Worm (Caenorhabditis elegans) whole organism, L2 larva: ENCODE measurements around the gene F59A6.3.

Source experiments
- C34F6.9 ChIP-seq: fragments of 150-350 bp; optimal IDR thresholded peaks from 2 replicates; lab custom pipeline; 2014; ENCODE audit warnings: missing biosample characterization, missing genetic modification characterization
- Y55F3AM.14 ChIP-seq: fragments of 200-800 bp; sonication (Bioruptor generic); optimal IDR thresholded peaks from 2 replicates; lab custom pipeline; 2018; ENCODE audit warnings: mild to moderate bottlenecking, missing genetic modification characterization, missing compliant biosample characterization
- ZK546.5 ChIP-seq: sonication (generic microtip); optimal IDR thresholded peaks from 2 replicates; lab custom pipeline; 2017; ENCODE audit warnings: missing biosample characterization, missing genetic modification characterization
- alr-1 ChIP-seq: fragments of 150-350 bp; optimal IDR thresholded peaks from 2 replicates; lab custom pipeline; 2014; ENCODE audit warnings: missing biosample characterization, missing genetic modification characterization
- aly-2 ChIP-seq: fragments of 150-350 bp; optimal IDR thresholded peaks from 2 replicates; lab custom pipeline; 2014; ENCODE audit warnings: missing biosample characterization, missing genetic modification characterization
- ama-1 ChIP-seq: fragments of 150-350 bp; optimal IDR thresholded peaks from 2 replicates; lab custom pipeline; 2018; ENCODE audit warnings: inconsistent platforms
- blmp-1 ChIP-seq: sonication (generic microtip); optimal IDR thresholded peaks from 2 replicates; lab custom pipeline; 2017; ENCODE audit warnings: missing genetic modification characterization, mild to moderate bottlenecking, missing compliant biosample characterization, antibody characterized with exemption, moderate library complexity; ENCODE audit not compliant: insufficient read depth
- ceh-82 ChIP-seq: fragments of 150-350 bp; optimal IDR thresholded peaks from 2 replicates; lab custom pipeline; 2014; ENCODE audit warnings: missing biosample characterization, missing genetic modification characterization
- crh-2 ChIP-seq: sonication (generic microtip); optimal IDR thresholded peaks from 2 replicates; lab custom pipeline; 2017; ENCODE audit warnings: missing biosample characterization, missing genetic modification characterization
- dmd-4 ChIP-seq: sonication (generic microtip); optimal IDR thresholded peaks from 2 replicates; lab custom pipeline; 2017; ENCODE audit warnings: missing biosample characterization, missing genetic modification characterization
- egl-27 ChIP-seq: sonication (generic microtip); optimal IDR thresholded peaks from 3 replicates; lab custom pipeline; 2017; ENCODE audit warnings: missing biosample characterization, missing genetic modification reagents, missing genetic modification characterization
- elt-1 ChIP-seq: fragments of 150-350 bp; optimal IDR thresholded peaks from 2 replicates; lab custom pipeline; 2014; ENCODE audit warnings: missing biosample characterization, missing genetic modification characterization
- elt-3 ChIP-seq: sonication (generic microtip); optimal IDR thresholded peaks from 2 replicates; lab custom pipeline; 2017; ENCODE audit warnings: missing biosample characterization, missing genetic modification characterization
- fos-1 ChIP-seq: fragments of 150-350 bp; optimal IDR thresholded peaks from 2 replicates; lab custom pipeline; 2014; ENCODE audit warnings: missing biosample characterization, missing genetic modification characterization
- gmeb-1 ChIP-seq: fragments of 150-350 bp; optimal IDR thresholded peaks from 2 replicates; lab custom pipeline; 2014; ENCODE audit warnings: missing biosample characterization, missing genetic modification characterization
- lin-11 ChIP-seq: fragments of 150-350 bp; sonication (generic microtip); optimal IDR thresholded peaks from 2 replicates; lab custom pipeline; 2014; ENCODE audit warnings: missing biosample characterization, missing genetic modification characterization, inconsistent platforms, mixed read lengths
- lin-13 ChIP-seq: fragments of 150-350 bp; optimal IDR thresholded peaks from 2 replicates; lab custom pipeline; 2014; ENCODE audit warnings: missing biosample characterization, missing genetic modification reagents, missing genetic modification characterization
- lsy-2 ChIP-seq, 2 experiments: fragments of 150-350 bp in 1 of 2; sonication (generic microtip) in 1 of 2; optimal IDR thresholded peaks; 2 replicates each; lab custom pipeline; 2014 to 2017; ENCODE audit warnings: missing biosample characterization in 2 of 2, missing genetic modification characterization in 2 of 2
- mab-5 ChIP-seq: fragments of 150-350 bp; optimal IDR thresholded peaks from 2 replicates; lab custom pipeline; 2014; ENCODE audit warnings: missing biosample characterization, missing genetic modification characterization
- nhr-10 ChIP-seq: sonication (generic microtip); optimal IDR thresholded peaks from 2 replicates; lab custom pipeline; 2017; ENCODE audit warnings: missing biosample characterization, missing genetic modification characterization
- nhr-12 ChIP-seq: fragments of 150-350 bp; optimal IDR thresholded peaks from 2 replicates; lab custom pipeline; 2014; ENCODE audit warnings: missing biosample characterization, missing genetic modification characterization
- nhr-129 ChIP-seq: fragments of 150-350 bp; optimal IDR thresholded peaks from 2 replicates; lab custom pipeline; 2014; ENCODE audit warnings: missing biosample characterization, missing genetic modification characterization
- nhr-23 ChIP-seq: fragments of 150-350 bp; optimal IDR thresholded peaks from 2 replicates; lab custom pipeline; 2014; ENCODE audit warnings: missing biosample characterization, missing genetic modification reagents, missing genetic modification characterization
- nhr-6 ChIP-seq: fragments of 150-350 bp; optimal IDR thresholded peaks from 2 replicates; lab custom pipeline; 2014; ENCODE audit warnings: missing biosample characterization, missing genetic modification characterization
- nhr-77 ChIP-seq: fragments of 150-350 bp; optimal IDR thresholded peaks from 2 replicates; lab custom pipeline; 2014; ENCODE audit warnings: missing biosample characterization, missing genetic modification characterization
- peb-1 ChIP-seq: fragments of 150-350 bp; optimal IDR thresholded peaks from 2 replicates; lab custom pipeline; 2014; ENCODE audit warnings: missing biosample characterization, missing genetic modification characterization
- sem-4 ChIP-seq: fragments of 150-350 bp; optimal IDR thresholded peaks from 2 replicates; lab custom pipeline; 2014; ENCODE audit warnings: missing biosample characterization, missing genetic modification reagents, missing genetic modification characterization
- skn-1 ChIP-seq: sonication (generic microtip); optimal IDR thresholded peaks from 2 replicates; lab custom pipeline; 2017; ENCODE audit warnings: missing biosample characterization, missing genetic modification characterization
- sma-9 ChIP-seq, 2 experiments: fragments of 150-350 bp in 1 of 2; sonication (generic microtip) in 1 of 2; optimal IDR thresholded peaks; 2 replicates each; lab custom pipeline; 2014 to 2016; ENCODE audit warnings: missing genetic modification characterization in 2 of 2, mild to moderate bottlenecking in 1 of 2, missing biosample characterization in 1 of 2, missing compliant biosample characterization in 1 of 2, missing genetic modification reagents in 1 of 2, moderate library complexity in 1 of 2
- snpc-4 ChIP-seq: fragments of 150-350 bp; optimal IDR thresholded peaks from 2 replicates; lab custom pipeline; 2014; ENCODE audit warnings: missing biosample characterization, missing genetic modification characterization
- unc-39 ChIP-seq: fragments of 150-350 bp; optimal IDR thresholded peaks from 2 replicates; lab custom pipeline; 2014; ENCODE audit warnings: missing biosample characterization, missing genetic modification characterization
- unc-55 ChIP-seq: fragments of 150-350 bp; sonication (generic microtip); optimal IDR thresholded peaks from 3 replicates; lab custom pipeline; 2014; ENCODE audit warnings: missing biosample characterization, missing genetic modification reagents, missing genetic modification characterization
- unc-62 ChIP-seq: fragments of 150-350 bp; optimal IDR thresholded peaks from 2 replicates; lab custom pipeline; 2014; ENCODE audit warnings: missing biosample characterization, missing genetic modification reagents, missing genetic modification characterization
- zag-1 ChIP-seq: fragments of 150-350 bp; optimal IDR thresholded peaks from 2 replicates; lab custom pipeline; 2014; ENCODE audit warnings: missing biosample characterization, missing genetic modification characterization
- ztf-1 ChIP-seq: fragments of 200-800 bp; sonication (Bioruptor generic); conservative IDR thresholded peaks from 2 replicates; pipeline ENCODE4 v1.3.6; 2022; ENCODE audit warnings: missing genetic modification characterization, missing compliant biosample characterization
- ztf-11 ChIP-seq: sonication (generic microtip); optimal IDR thresholded peaks from 2 replicates; lab custom pipeline; 2017; ENCODE audit warnings: missing biosample characterization, missing genetic modification characterization

The F59A6.3 gene

ce11 chrII:5046209-5047200 lies 38.4 kb downstream of the F59A6.3 start:
- TF ChIP-seq skn-1 = no peak
- TF ChIP-seq lin-11 = no peak
- TF ChIP-seq lin-13 (GFP tag; lab: Kevin White, UChicago) = no peak
- TF ChIP-seq elt-1 (tag; lab: Kevin White, UChicago) = no peak
- no peak for TF ChIP-seq dmd-4 (tag; lab: Kevin White, UChicago)
- TF ChIP-seq elt-3 (tag; lab: Kevin White, UChicago) = no peak
- TF ChIP-seq unc-39 = no peak
- peak in 1 of 2 experiments; percentile 2 for TF ChIP-seq lsy-2 (tag; optimal IDR thresholded peaks at IDR 0.05; lab: Kevin White, UChicago)
- peak; percentile 7 for TF ChIP-seq C34F6.9 (tag; lab: Kevin White, UChicago)
- TF ChIP-seq mab-5 (tag; lab: Kevin White, UChicago) = no peak
- TF ChIP-seq nhr-129 (tag; lab: Kevin White, UChicago) = peak; percentile 10
- TF ChIP-seq ztf-1 = no peak
- TF ChIP-seq unc-55 = peak; percentile 46
- no peak for TF ChIP-seq gmeb-1 (tag; lab: Kevin White, UChicago)
- TF ChIP-seq peb-1 (tag; lab: Kevin White, UChicago) = no peak
- TF ChIP-seq nhr-77 (tag; lab: Kevin White, UChicago) = no peak
- no peak for TF ChIP-seq egl-27
- TF ChIP-seq fos-1 (tag; lab: Kevin White, UChicago) = no peak
- no peak for TF ChIP-seq nhr-6 (tag; lab: Kevin White, UChicago)
- TF ChIP-seq nhr-23 (tag; lab: Kevin White, UChicago) = no peak
- no peak for TF ChIP-seq zag-1 (tag; lab: Kevin White, UChicago)
- TF ChIP-seq ama-1 (lab: Kevin White, UChicago) = no peak
- TF ChIP-seq sem-4 (tag; lab: Kevin White, UChicago) = peak; percentile 6
- no peak for TF ChIP-seq ZK546.5 (tag; lab: Kevin White, UChicago)

- no peak for TF ChIP-seq nhr-23 (tag; lab: Kevin White, UChicago)
- no peak for TF ChIP-seq Y55F3AM.14 (GFP tag; lab: Kevin White, UChicago)
- no peak for TF ChIP-seq unc-62 (GFP tag; lab: Kevin White, UChicago)
- TF ChIP-seq nhr-6 (tag; lab: Kevin White, UChicago) = no peak
- no peak for TF ChIP-seq snpc-4 (tag; lab: Kevin White, UChicago)
- TF ChIP-seq unc-55 = no peak
- peak; percentile 41 for TF ChIP-seq nhr-129 (tag; lab: Kevin White, UChicago)
- no peak for TF ChIP-seq ztf-1
- TF ChIP-seq nhr-12 (tag; lab: Kevin White, UChicago) = no peak
- TF ChIP-seq nhr-77 (tag; lab: Kevin White, UChicago) = no peak
- TF ChIP-seq aly-2 (tag; lab: Kevin White, UChicago) = no peak
- no peak for TF ChIP-seq lin-13 (GFP tag; lab: Kevin White, UChicago)
- no peak for TF ChIP-seq crh-2 (tag; lab: Kevin White, UChicago)
- no peak for TF ChIP-seq zag-1 (tag; lab: Kevin White, UChicago)
- no peak for TF ChIP-seq dmd-4 (tag; lab: Kevin White, UChicago)
- no peak for TF ChIP-seq skn-1
- TF ChIP-seq ceh-82 (tag; lab: Kevin White, UChicago) = no peak
- TF ChIP-seq alr-1 (tag; lab: Kevin White, UChicago) = no peak
- peak; percentile 20 for TF ChIP-seq C34F6.9 (tag; lab: Kevin White, UChicago)
- no peak for TF ChIP-seq ztf-11
- no peak for TF ChIP-seq fos-1 (tag; lab: Kevin White, UChicago)
- no peak for TF ChIP-seq lsy-2 (tag; optimal IDR thresholded peaks at IDR 0.05; lab: Kevin White, UChicago)
- TF ChIP-seq nhr-10 (tag; lab: Kevin White, UChicago) = no peak
- TF ChIP-seq sma-9 (GFP tag; optimal IDR thresholded peaks at IDR 0.05; lab: Kevin White, UChicago) = no peak
- no peak for TF ChIP-seq sma-9 (tag; optimal IDR thresholded peaks at IDR 0.05; lab: Kevin White, UChicago)
- peak; percentile 10 for TF ChIP-seq blmp-1 (tag; lab: Kevin White, UChicago)
- no peak for TF ChIP-seq lin-11
These were observed 39.1 kb downstream of the F59A6.3 start for ce11 chrII:5047279-5047678.
